Worm (Caenorhabditis elegans): Measurements from ENCODE around the gene srv-21.

srv-21 gene

ce11 chrIV:5895190-5895589, 18.0 kb upstream of the srv-21 start, which contains the start of gene nspb-6:
Gene nspb-6 (plus strand): TSS chrIV:5895490.
- TF ChIP-seq aly-1 (tag; optimal IDR thresholded peaks at IDR 0.05), result no peak
- no peak for TF ChIP-seq tbx-11 (GFP tag; IDR thresholded peaks at IDR 0.05)
- TF ChIP-seq tbx-37 (GFP tag; conservative IDR thresholded peaks at IDR 0.05), result no peak
- no peak for TF ChIP-seq hnd-1 (tag; optimal IDR thresholded peaks at IDR 0.05)
- TF ChIP-seq F13C5.2 (tag; optimal IDR thresholded peaks at IDR 0.05), result no peak
- TF ChIP-seq ceh-13 (GFP tag; optimal IDR thresholded peaks at IDR 0.05), result no peak
- TF ChIP-seq sea-1 (GFP tag; conservative IDR thresholded peaks at IDR 0.05), result no peak
- TF ChIP-seq hmbx-1 (tag; optimal IDR thresholded peaks at IDR 0.05), result no peak
- no peak for TF ChIP-seq tra-4 (tag; optimal IDR thresholded peaks at IDR 0.05)
- no peak for TF ChIP-seq ama-1 (optimal IDR thresholded peaks at IDR 0.05)
- TF ChIP-seq ets-7 (tag; optimal IDR thresholded peaks at IDR 0.05), result no peak
- no peak for TF ChIP-seq pes-1 (GFP tag; IDR thresholded peaks at IDR 0.05)
- TF ChIP-seq flt-1 (GFP tag; IDR thresholded peaks at IDR 0.05), result no peak
- TF ChIP-seq scrt-1 (GFP tag; IDR thresholded peaks at IDR 0.05), result no peak
- TF ChIP-seq ceh-36 (tag; optimal IDR thresholded peaks at IDR 0.05), result no peak
- no peak for TF ChIP-seq hmg-4 (GFP tag; optimal IDR thresholded peaks at IDR 0.05)
- no peak for TF ChIP-seq B0310.2 (tag; optimal IDR thresholded peaks at IDR 0.05)

- TF ChIP-seq tra-4 (tag; optimal IDR thresholded peaks at IDR 0.05), result no peak
- no peak for TF ChIP-seq sea-1 (GFP tag; conservative IDR thresholded peaks at IDR 0.05)
- TF ChIP-seq ama-1 (optimal IDR thresholded peaks at IDR 0.05), result no peak
- no peak for TF ChIP-seq ceh-13 (GFP tag; optimal IDR thresholded peaks at IDR 0.05)
- no peak for TF ChIP-seq scrt-1 (GFP tag; IDR thresholded peaks at IDR 0.05)
- no peak for TF ChIP-seq ceh-36 (tag; optimal IDR thresholded peaks at IDR 0.05)
- TF ChIP-seq tbx-11 (GFP tag; IDR thresholded peaks at IDR 0.05), result no peak
- no peak for TF ChIP-seq flt-1 (GFP tag; IDR thresholded peaks at IDR 0.05)
- no peak for TF ChIP-seq F13C5.2 (tag; optimal IDR thresholded peaks at IDR 0.05)
- TF ChIP-seq hmbx-1 (tag; optimal IDR thresholded peaks at IDR 0.05), result no peak
These were observed 14.1 kb upstream of the srv-21 start, which contains the start of gene H04M03.3 for ce11 chrIV:5891265-5891664. Gene H04M03.3 (plus strand): TSS chrIV:5891565.

- TF ChIP-seq F13C5.2 (tag; optimal IDR thresholded peaks at IDR 0.05) (no peak), hnd-1 (tag; optimal IDR thresholded peaks at IDR 0.05) (no peak), sea-1 (GFP tag; conservative IDR thresholded peaks at IDR 0.05) (no peak), ets-7 (tag; optimal IDR thresholded peaks at IDR 0.05) (no peak), ceh-36 (tag; optimal IDR thresholded peaks at IDR 0.05) (no peak), B0310.2 (tag; optimal IDR thresholded peaks at IDR 0.05) (no peak), hmbx-1 (tag; optimal IDR thresholded peaks at IDR 0.05) (no peak), hmg-4 (GFP tag; optimal IDR thresholded peaks at IDR 0.05) (no peak), ceh-13 (GFP tag; optimal IDR thresholded peaks at IDR 0.05) (no peak), tra-4 (tag; optimal IDR thresholded peaks at IDR 0.05) (no peak), pes-1 (GFP tag; IDR thresholded peaks at IDR 0.05) (no peak), flt-1 (GFP tag; IDR thresholded peaks at IDR 0.05) (no peak), tbx-11 (GFP tag; IDR thresholded peaks at IDR 0.05) (no peak), aly-1 (tag; optimal IDR thresholded peaks at IDR 0.05) (no peak)
These were observed 9.5 kb upstream of the srv-21 start for ce11 chrIV:5886605-5887004.

- TF ChIP-seq pes-1 (GFP tag; IDR thresholded peaks at IDR 0.05) (no peak), ceh-13 (GFP tag; optimal IDR thresholded peaks at IDR 0.05) (no peak), scrt-1 (GFP tag; IDR thresholded peaks at IDR 0.05) (no peak), tbx-11 (GFP tag; IDR thresholded peaks at IDR 0.05) (no peak), ama-1 (optimal IDR thresholded peaks at IDR 0.05) (no peak), B0310.2 (tag; optimal IDR thresholded peaks at IDR 0.05) (no peak), ceh-36 (tag; optimal IDR thresholded peaks at IDR 0.05) (no peak), hmbx-1 (tag; optimal IDR thresholded peaks at IDR 0.05) (no peak), flt-1 (GFP tag; IDR thresholded peaks at IDR 0.05) (no peak), aly-1 (tag; optimal IDR thresholded peaks at IDR 0.05) (no peak), hnd-1 (tag; optimal IDR thresholded peaks at IDR 0.05) (no peak), tra-4 (tag; optimal IDR thresholded peaks at IDR 0.05) (no peak)
These were observed 8.2 kb upstream of the srv-21 start, which contains the start of gene glf-1 for ce11 chrIV:5885180-5885887. Gene glf-1 (plus strand): TSS chrIV:5885835.

ce11 chrIV:5884500-5884899, 7.4 kb upstream of the srv-21 start, which contains the start of gene H04M03.11:
Gene H04M03.11 (minus strand): TSS chrIV:5884600.
- no peak for TF ChIP-seq pes-1 (GFP tag; IDR thresholded peaks at IDR 0.05)
- TF ChIP-seq F13C5.2 (tag; optimal IDR thresholded peaks at IDR 0.05), result no peak
- no peak for TF ChIP-seq ama-1 (optimal IDR thresholded peaks at IDR 0.05)
- no peak for TF ChIP-seq hmbx-1 (tag; optimal IDR thresholded peaks at IDR 0.05)
- TF ChIP-seq ets-7 (tag; optimal IDR thresholded peaks at IDR 0.05), result no peak
- TF ChIP-seq hnd-1 (tag; optimal IDR thresholded peaks at IDR 0.05), result no peak
- TF ChIP-seq tbx-37 (GFP tag; conservative IDR thresholded peaks at IDR 0.05), result no peak
- TF ChIP-seq ceh-13 (GFP tag; optimal IDR thresholded peaks at IDR 0.05), result no peak
- no peak for TF ChIP-seq flt-1 (GFP tag; IDR thresholded peaks at IDR 0.05)
- no peak for TF ChIP-seq aly-1 (tag; optimal IDR thresholded peaks at IDR 0.05)
- TF ChIP-seq tbx-11 (GFP tag; IDR thresholded peaks at IDR 0.05), result no peak
- no peak for TF ChIP-seq scrt-1 (GFP tag; IDR thresholded peaks at IDR 0.05)
- no peak for TF ChIP-seq sea-1 (GFP tag; conservative IDR thresholded peaks at IDR 0.05)

ce11 chrIV:5879853-5880252, 2.7 kb upstream of the srv-21 start, which contains the start of gene srv-22:
Gene srv-22 (minus strand): TSS chrIV:5879953.
- TF ChIP-seq sea-1 (GFP tag; conservative IDR thresholded peaks at IDR 0.05), result no peak
- TF ChIP-seq ama-1 (optimal IDR thresholded peaks at IDR 0.05), result no peak
- TF ChIP-seq flt-1 (GFP tag; IDR thresholded peaks at IDR 0.05), result no peak
- no peak for TF ChIP-seq tra-4 (tag; optimal IDR thresholded peaks at IDR 0.05)
- TF ChIP-seq ets-7 (tag; optimal IDR thresholded peaks at IDR 0.05), result no peak
- TF ChIP-seq ceh-36 (tag; optimal IDR thresholded peaks at IDR 0.05), result no peak
- TF ChIP-seq B0310.2 (tag; optimal IDR thresholded peaks at IDR 0.05), result no peak
- no peak for TF ChIP-seq tbx-11 (GFP tag; IDR thresholded peaks at IDR 0.05)
- TF ChIP-seq hnd-1 (tag; optimal IDR thresholded peaks at IDR 0.05), result no peak
- no peak for TF ChIP-seq tbx-37 (GFP tag; conservative IDR thresholded peaks at IDR 0.05)
- TF ChIP-seq hmbx-1 (tag; optimal IDR thresholded peaks at IDR 0.05), result no peak
- TF ChIP-seq F13C5.2 (tag; optimal IDR thresholded peaks at IDR 0.05), result no peak
- no peak for TF ChIP-seq pes-1 (GFP tag; IDR thresholded peaks at IDR 0.05)
- no peak for TF ChIP-seq scrt-1 (GFP tag; IDR thresholded peaks at IDR 0.05)
- TF ChIP-seq hmg-4 (GFP tag; optimal IDR thresholded peaks at IDR 0.05), result no peak
- no peak for TF ChIP-seq ceh-13 (GFP tag; optimal IDR thresholded peaks at IDR 0.05)
- TF ChIP-seq aly-1 (tag; optimal IDR thresholded peaks at IDR 0.05), result no peak
